Worm (Caenorhabditis elegans) whole organism, L1 larva: ENCODE measurements around the gene F58G6.7.

Source experiments
- aha-1 ChIP-seq: fragments of 150-350 bp; optimal IDR thresholded peaks from 2 replicates; lab custom pipeline; 2014; ENCODE audit warnings: missing biosample characterization, missing genetic modification characterization
- alr-1 ChIP-seq: fragments of 200-800 bp; sonication (Bioruptor generic); optimal IDR thresholded peaks from 2 replicates; lab custom pipeline; 2018; ENCODE audit warnings: borderline replicate concordance, mild to moderate bottlenecking, missing genetic modification characterization, missing compliant biosample characterization
- ama-1 ChIP-seq: fragments of 150-350 bp; optimal IDR thresholded peaks from 2 replicates; lab custom pipeline; 2014
- ceh-82 ChIP-seq, 3 experiments: fragments of 150-350 bp in 1 of 3; sonication (generic microtip) in 2 of 3; optimal IDR thresholded peaks; 2 replicates each; lab custom pipeline; 2014 to 2017; ENCODE audit warnings: missing biosample characterization in 3 of 3, missing genetic modification characterization in 3 of 3
- dsc-1 ChIP-seq: sonication (generic microtip); optimal IDR thresholded peaks from 2 replicates; lab custom pipeline; 2016; ENCODE audit warnings: mild to moderate bottlenecking, missing genetic modification characterization, missing compliant biosample characterization
- elt-2 ChIP-seq: sonication (generic microtip); optimal IDR thresholded peaks from 2 replicates; lab custom pipeline; 2016; ENCODE audit warnings: missing genetic modification characterization, mild to moderate bottlenecking, inconsistent platforms, missing compliant biosample characterization, missing genetic modification reagents
- elt-3 ChIP-seq, 6 experiments: fragments of 150-350 bp in 1 of 6; sonication (generic microtip); optimal IDR thresholded peaks; 2 replicates each; lab custom pipeline; 2017 to 2018; ENCODE audit warnings: missing biosample characterization in 6 of 6, missing genetic modification characterization in 6 of 6, inconsistent platforms in 1 of 6
- lin-13 ChIP-seq: fragments of 150-350 bp; optimal IDR thresholded peaks from 2 replicates; lab custom pipeline; 2014; ENCODE audit warnings: missing biosample characterization, missing genetic modification reagents, missing genetic modification characterization
- nhr-11 ChIP-seq: fragments of 150-350 bp; optimal IDR thresholded peaks from 2 replicates; lab custom pipeline; 2014; ENCODE audit warnings: missing biosample characterization, missing genetic modification characterization
- nhr-237 ChIP-seq: fragments of 150-350 bp; optimal IDR thresholded peaks from 2 replicates; lab custom pipeline; 2014; ENCODE audit warnings: missing biosample characterization, missing genetic modification characterization
- nhr-47 ChIP-seq: sonication (generic microtip); optimal IDR thresholded peaks from 2 replicates; lab custom pipeline; 2016; ENCODE audit warnings: mild to moderate bottlenecking, missing genetic modification characterization, moderate library complexity, missing compliant biosample characterization

DNA sequence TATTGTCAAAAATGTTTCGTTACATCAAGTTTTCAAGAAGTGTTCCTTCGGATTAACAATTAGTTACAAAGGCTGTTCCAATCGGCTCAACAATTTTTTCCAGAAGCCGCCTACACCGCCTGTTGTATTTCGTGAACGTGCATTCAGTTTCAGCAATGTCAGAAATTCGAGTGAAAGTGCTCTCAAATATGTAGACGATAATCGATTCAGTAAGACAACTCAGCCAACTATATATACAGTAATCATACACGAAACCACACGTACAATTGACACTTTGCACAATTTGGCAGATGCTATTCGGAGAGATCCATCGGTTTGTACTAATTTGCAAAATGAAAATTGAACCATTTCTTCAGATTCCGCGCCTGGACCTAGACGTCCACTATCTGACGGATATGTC, 42.4 kb downstream of the F58G6.7 start:
- TF ChIP-seq elt-3 (tag; optimal IDR thresholded peaks at IDR 0.05; lab: Kevin White, UChicago) (no peak), nhr-11 (no peak), nhr-237 (tag; lab: Kevin White, UChicago) (no peak), elt-2 (tag; lab: Kevin White, UChicago) (no peak), aha-1 (tag; lab: Kevin White, UChicago) (no peak), dsc-1 (tag; lab: Kevin White, UChicago) (no peak), nhr-47 (tag; lab: Kevin White, UChicago) (no peak), ceh-82 (tag; optimal IDR thresholded peaks at IDR 0.05; lab: Kevin White, UChicago) (no peak), alr-1 (tag; lab: Kevin White, UChicago) (no peak), ama-1 (no peak), lin-13 (GFP tag; lab: Kevin White, UChicago) (no peak)
